Fruit fly (Drosophila melanogaster): ENCODE measurements around the gene CG31104.

The CG31104 gene

DNA sequence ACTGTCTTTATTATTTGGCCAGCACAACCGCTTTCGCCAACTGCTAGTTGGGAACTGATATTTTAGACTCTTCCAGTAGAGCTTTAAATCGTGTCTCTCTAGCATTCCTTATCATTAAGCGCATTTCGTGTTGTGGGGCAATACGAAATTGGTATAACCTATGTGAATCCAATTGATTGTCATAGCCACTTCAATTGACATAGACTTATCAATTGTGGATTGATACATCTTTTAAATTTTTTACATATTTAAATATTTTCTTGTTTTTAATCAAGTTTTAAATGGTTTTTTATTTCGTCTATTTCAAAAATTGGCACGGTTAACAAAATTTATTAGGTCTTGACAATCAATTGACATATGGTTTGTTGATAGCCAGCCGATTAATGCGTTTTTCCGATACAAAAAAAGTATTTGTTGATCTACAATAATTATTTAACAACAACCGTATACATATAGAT lies 14.3 kb downstream of the CG31104 start, which contains the start of gene CG31288:
TSS of gene CG31288 (minus strand) at position 51 of the 458 bp plus-strand sequence.
- TF ChIP-seq Vsx2 (GFP tag; optimal IDR thresholded peaks at IDR 0.05; ENCODE audit: partially characterized antibody) = no peak
- no peak for TF ChIP-seq N (GFP tag; optimal IDR thresholded peaks at IDR 0.05)
- no peak for TF ChIP-seq Dfd (GFP tag; optimal IDR thresholded peaks at IDR 0.05)
- no peak for TF ChIP-seq lola (GFP tag; optimal IDR thresholded peaks at IDR 0.05)
- no peak for TF ChIP-seq sage (GFP tag; optimal IDR thresholded peaks at IDR 0.05)

DNA sequence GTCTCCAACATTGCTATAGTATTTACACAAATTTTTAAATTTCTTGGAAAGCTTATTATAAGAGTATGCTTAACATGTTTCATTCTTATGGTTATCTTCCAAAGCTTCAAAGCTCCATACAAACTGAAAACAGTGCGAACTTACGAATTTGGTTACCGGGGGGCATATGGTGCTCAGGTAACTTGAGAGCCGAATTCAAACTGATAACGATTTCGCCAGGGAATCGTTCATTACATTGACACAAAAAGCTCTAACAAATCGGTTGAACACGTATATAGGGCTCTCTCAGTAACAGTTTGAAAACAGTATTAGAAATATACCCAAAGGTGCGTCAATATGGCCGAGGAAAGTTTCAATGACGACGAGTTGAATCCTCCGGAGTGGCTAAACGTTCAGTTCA lies 15.3 kb downstream of the CG31104 start, which contains the start of gene CG13659:
TSS of gene CG13659 (plus strand) at position 317 of the 400 bp plus-strand sequence.
- TF ChIP-seq OdsH (GFP tag; optimal IDR thresholded peaks at IDR 0.05) = no peak
- no peak for TF ChIP-seq pan (optimal IDR thresholded peaks at IDR 0.05)
- TF ChIP-seq br (GFP tag; optimal IDR thresholded peaks at IDR 0.05) = no peak
- no peak for TF ChIP-seq Hnf4 (GFP tag; optimal IDR thresholded peaks at IDR 0.05)
- no peak for TF ChIP-seq N (GFP tag; optimal IDR thresholded peaks at IDR 0.05)
- no peak for TF ChIP-seq Sp1 (GFP tag; optimal IDR thresholded peaks at IDR 0.05)
- TF ChIP-seq dmrt93B (GFP tag; optimal IDR thresholded peaks at IDR 0.05) = no peak
- no peak for TF ChIP-seq jim (GFP tag; optimal IDR thresholded peaks at IDR 0.05)
- no peak for TF ChIP-seq lola (GFP tag; optimal IDR thresholded peaks at IDR 0.05)
- no peak for TF ChIP-seq foxo (GFP tag; optimal IDR thresholded peaks at IDR 0.05)
- TF ChIP-seq dl (GFP tag; optimal IDR thresholded peaks at IDR 0.05; ENCODE audit: insufficient read depth in 1 of 2, partially characterized antibody in 2 of 2) = no peak
- TF ChIP-seq tai (GFP tag; optimal IDR thresholded peaks at IDR 0.05) = no peak
- no peak for TF ChIP-seq psq (GFP tag; optimal IDR thresholded peaks at IDR 0.05)
- no peak for TF ChIP-seq Jra (GFP tag; optimal IDR thresholded peaks at IDR 0.05)
- TF ChIP-seq Abd-B (GFP tag; optimal IDR thresholded peaks at IDR 0.05) = no peak
- no peak for TF ChIP-seq GATAd (GFP tag; optimal IDR thresholded peaks at IDR 0.05)
- TF ChIP-seq Dfd (GFP tag; optimal IDR thresholded peaks at IDR 0.05) = no peak
- TF ChIP-seq Mio (GFP tag; optimal IDR thresholded peaks at IDR 0.05) = no peak
- TF ChIP-seq usp (GFP tag; optimal IDR thresholded peaks at IDR 0.05) = no peak
- no peak for TF ChIP-seq CrebA (GFP tag; optimal IDR thresholded peaks at IDR 0.05; ENCODE audit: borderline replicate concordance)

DNA sequence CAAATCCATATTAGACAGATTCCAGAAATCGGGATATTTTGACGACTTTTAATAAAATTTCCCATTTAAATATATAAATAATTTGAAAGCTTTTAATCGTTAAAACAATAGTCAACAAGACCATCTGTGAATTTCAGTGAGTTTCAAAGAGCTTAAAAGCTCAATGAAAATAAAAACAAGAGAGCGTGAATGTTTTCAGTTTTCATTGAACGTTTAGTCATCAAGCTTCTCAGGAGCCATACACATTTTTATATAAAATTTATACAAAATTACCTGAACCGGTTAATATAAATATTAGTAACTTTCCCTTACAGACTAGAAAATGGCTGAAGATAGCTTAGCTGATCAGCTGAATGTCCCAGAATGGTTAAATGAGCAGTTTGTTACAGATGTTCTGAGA lies 17.0 kb downstream of the CG31104 start, which contains the start of gene CG31370:
TSS of gene CG31370 (plus strand) at position 226 of the 400 bp plus-strand sequence.
- TF ChIP-seq Hnf4 (GFP tag; optimal IDR thresholded peaks at IDR 0.05) (no peak), brk (GFP tag; optimal IDR thresholded peaks at IDR 0.05) (peak; percentile 57), OdsH (GFP tag; optimal IDR thresholded peaks at IDR 0.05) (no peak), Sp1 (GFP tag; optimal IDR thresholded peaks at IDR 0.05) (no peak)

DNA sequence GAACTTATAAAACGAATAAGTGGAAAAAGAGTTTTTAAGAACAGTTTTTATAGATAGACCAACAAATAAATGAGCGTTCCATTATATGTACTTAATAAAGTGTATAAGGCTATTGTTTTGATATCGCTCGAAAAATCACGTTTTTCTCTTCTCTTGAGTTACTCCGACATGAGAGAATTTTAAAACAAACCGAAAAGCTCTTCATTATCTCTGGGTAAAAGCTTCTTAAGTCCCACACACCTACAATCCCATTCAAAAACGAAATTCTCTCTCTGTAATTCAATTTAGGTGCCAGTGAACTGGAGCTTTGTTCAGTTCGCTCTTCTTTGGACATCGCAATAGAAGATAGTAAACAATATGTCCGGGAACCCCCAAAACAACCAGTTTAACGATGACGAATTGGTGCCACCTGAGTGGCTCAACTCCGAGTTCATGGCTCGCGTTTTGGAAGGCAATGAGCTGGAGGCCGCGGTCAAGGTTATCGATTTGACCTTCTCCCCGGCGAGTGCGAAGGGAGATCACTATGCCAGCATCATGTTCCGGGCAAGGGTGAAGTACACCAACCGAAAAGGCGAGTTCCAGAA lies 18.7 kb downstream of the CG31104 start, which contains the start of gene CG31436:
TSS of gene CG31436 (plus strand) at position 281 of the 584 bp plus-strand sequence.
- TF ChIP-seq CrebA (GFP tag; optimal IDR thresholded peaks at IDR 0.05; ENCODE audit: borderline replicate concordance) (peak; percentile 17), brk (GFP tag; optimal IDR thresholded peaks at IDR 0.05) (peak; percentile 17), dsf (GFP tag; optimal IDR thresholded peaks at IDR 0.05; ENCODE audit: borderline replicate concordance) (no peak), sage (GFP tag; optimal IDR thresholded peaks at IDR 0.05) (peak; percentile 26), Rel (GFP tag; optimal IDR thresholded peaks at IDR 0.05) (no peak), Rel (tag; optimal IDR thresholded peaks at IDR 0.05) (peak; percentile 99), Dif (GFP tag; optimal IDR thresholded peaks at IDR 0.05; ENCODE audit: partially characterized antibody) (no peak)

DNA sequence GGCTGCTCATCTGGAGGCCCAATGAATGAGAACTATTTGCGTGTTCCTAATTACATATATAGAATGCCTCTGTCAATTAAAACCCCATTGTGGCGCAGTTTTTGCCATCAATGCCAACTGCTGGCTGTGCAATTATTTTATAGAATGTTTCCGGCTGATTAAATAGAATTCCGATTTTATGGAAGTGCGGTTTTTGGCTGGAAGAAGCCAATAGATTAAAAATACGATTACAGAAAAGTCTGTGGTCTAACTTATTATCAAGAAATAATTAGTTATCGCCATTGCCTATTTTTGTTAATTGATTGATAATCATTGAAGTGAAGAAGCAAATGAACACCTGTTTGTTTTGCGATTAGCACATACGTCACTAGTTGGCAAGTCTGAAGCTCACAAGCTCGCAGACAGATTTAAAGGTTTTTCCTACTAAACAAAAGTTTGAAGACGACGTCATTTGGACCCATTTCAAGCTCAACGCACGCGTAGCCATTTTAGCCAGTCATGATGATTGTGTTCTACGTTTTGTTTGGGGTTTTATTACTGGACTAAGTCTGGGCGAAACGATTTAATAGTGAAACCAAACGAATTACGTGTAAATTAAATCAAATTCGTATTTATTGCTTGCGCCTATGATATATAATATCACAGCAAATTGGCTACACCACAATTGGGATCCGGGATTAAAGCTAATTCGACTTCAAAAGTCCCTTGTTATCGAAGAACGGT lies 20.7 kb downstream of the CG31104 start:
- TF ChIP-seq Rel (GFP tag; optimal IDR thresholded peaks at IDR 0.05) (no peak), Rel (tag; optimal IDR thresholded peaks at IDR 0.05) (peak; percentile 1), jim (GFP tag; optimal IDR thresholded peaks at IDR 0.05) (no peak), dsf (GFP tag; optimal IDR thresholded peaks at IDR 0.05; ENCODE audit: borderline replicate concordance) (no peak)

DNA sequence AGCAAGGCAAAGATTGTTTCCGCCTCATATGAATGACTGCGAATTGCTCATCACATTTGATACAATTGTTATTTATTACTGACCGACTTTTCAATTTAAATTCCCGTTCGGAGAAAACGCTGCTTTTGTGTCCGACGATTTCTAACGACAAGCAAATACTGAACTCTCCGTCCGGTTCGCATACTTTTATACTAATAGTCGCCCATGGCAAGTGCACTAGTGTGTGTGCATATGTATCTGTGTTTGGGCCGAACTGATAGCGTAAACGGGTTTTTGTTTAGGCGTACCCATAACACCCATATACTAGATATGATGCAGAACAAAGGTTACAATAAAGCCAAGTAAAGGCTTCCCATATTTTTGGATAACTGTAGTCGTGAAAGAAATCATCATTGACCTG lies 23.0 kb downstream of the CG31104 start, which contains the start of gene CG10550:
TSS of gene CG10550 (minus strand) at position 164 of the 400 bp plus-strand sequence.
- TF ChIP-seq Vsx2 (GFP tag; optimal IDR thresholded peaks at IDR 0.05; ENCODE audit: partially characterized antibody) (no peak), dsf (GFP tag; optimal IDR thresholded peaks at IDR 0.05; ENCODE audit: borderline replicate concordance) (no peak), Hnf4 (GFP tag; optimal IDR thresholded peaks at IDR 0.05) (peak; percentile 0), pan (optimal IDR thresholded peaks at IDR 0.05) (no peak)
